Fruit fly (Drosophila melanogaster) whole organism, embryonic: ENCODE measurements around the gene CG13309.

ENCODE experiments used
- ATbp ChIP-seq: fragments of 200-800 bp; sonication (Bioruptor generic); optimal IDR thresholded peaks from 2 replicates; lab custom pipeline; 2017; ENCODE audit warnings: missing biosample characterization, mild to moderate bottlenecking, missing genetic modification characterization, missing genetic modification reagents
- Abd-B ChIP-seq: fragments of 200-800 bp; sonication (Bioruptor generic); optimal IDR thresholded peaks from 2 replicates; lab custom pipeline; 2018; ENCODE audit warnings: missing biosample characterization, mild to moderate bottlenecking, missing genetic modification characterization, moderate library complexity
- Asciz ChIP-seq: fragments of 200-800 bp; sonication (Bioruptor generic); optimal IDR thresholded peaks from 2 replicates; lab custom pipeline; 2017; ENCODE audit warnings: missing biosample characterization, mild to moderate bottlenecking, missing genetic modification characterization, missing genetic modification reagents
- CG11093 ChIP-seq: fragments of 200-800 bp; sonication (Bioruptor generic); IDR thresholded peaks from 3 replicates; pipeline ENCODE4 v1.3.6; 2022; ENCODE audit warnings: missing biosample characterization, missing genetic modification characterization
- CG11456 ChIP-seq: fragments of 200-800 bp; sonication (Bioruptor generic); IDR thresholded peaks from 3 replicates; pipeline ENCODE4 v1.3.6; 2022; ENCODE audit warnings: missing biosample characterization, missing genetic modification characterization
- CG1233 ChIP-seq: fragments of 200-800 bp; sonication (Bioruptor generic); optimal IDR thresholded peaks from 4 replicates; lab custom pipeline; 2018; ENCODE audit warnings: missing biosample characterization, mild to moderate bottlenecking, missing genetic modification characterization
- CG12744 ChIP-seq: fragments of 200-800 bp; sonication (Bioruptor generic); optimal IDR thresholded peaks from 2 replicates; lab custom pipeline; 2016; ENCODE audit warnings: missing biosample characterization, missing genetic modification characterization
- CG13123 ChIP-seq: fragments of 200-800 bp; sonication (Bioruptor generic); optimal IDR thresholded peaks from 2 replicates; lab custom pipeline; 2016; ENCODE audit warnings: missing biosample characterization, missing genetic modification characterization
- CG14710 ChIP-seq: fragments of 200-800 bp; sonication (Bioruptor generic); optimal IDR thresholded peaks from 3 replicates; lab custom pipeline; 2019; ENCODE audit warnings: missing biosample characterization, mild to moderate bottlenecking, missing genetic modification characterization, moderate library complexity
- CG17361 ChIP-seq: fragments of 200-800 bp; sonication (Bioruptor generic); IDR thresholded peaks from 3 replicates; pipeline ENCODE4 v1.3.6; 2022; ENCODE audit warnings: missing biosample characterization, missing genetic modification characterization
- CG17912 ChIP-seq: fragments of 200-800 bp; sonication (Bioruptor generic); optimal IDR thresholded peaks from 2 replicates; lab custom pipeline; 2018; ENCODE audit warnings: missing biosample characterization, mild to moderate bottlenecking, missing genetic modification characterization
- CG1832 ChIP-seq: fragments of 200-800 bp; sonication (Bioruptor generic); optimal IDR thresholded peaks from 2 replicates; lab custom pipeline; 2017; ENCODE audit warnings: missing biosample characterization, mild to moderate bottlenecking, missing genetic modification characterization, inconsistent platforms
- CG3163 ChIP-seq: fragments of 200-800 bp; sonication (Bioruptor generic); optimal IDR thresholded peaks from 3 replicates; lab custom pipeline; 2016; ENCODE audit warnings: missing biosample characterization, missing genetic modification characterization
- CG7987 ChIP-seq: fragments of 200-800 bp; sonication (Bioruptor generic); optimal IDR thresholded peaks from 2 replicates; lab custom pipeline; 2018; ENCODE audit warnings: missing biosample characterization, mild to moderate bottlenecking, missing genetic modification characterization, moderate library complexity
- CG8478 ChIP-seq: fragments of >200 bp; optimal IDR thresholded peaks from 2 replicates; lab custom pipeline; 2018
- CG9609 ChIP-seq: fragments of 200-800 bp; sonication (Bioruptor generic); optimal IDR thresholded peaks from 3 replicates; lab custom pipeline; 2016; ENCODE audit warnings: missing biosample characterization, missing genetic modification characterization
- D19A ChIP-seq: fragments of 200-800 bp; optimal IDR thresholded peaks from 3 replicates; lab custom pipeline; 2019; ENCODE audit warnings: missing biosample characterization, mild to moderate bottlenecking, missing genetic modification characterization, moderate library complexity
- D19B ChIP-seq: fragments of 200-800 bp; sonication (Bioruptor generic); optimal IDR thresholded peaks from 2 replicates; lab custom pipeline; 2017; ENCODE audit warnings: missing biosample characterization, mild to moderate bottlenecking, missing genetic modification characterization
- Drgx ChIP-seq: fragments of 200-800 bp; sonication (Bioruptor generic); IDR thresholded peaks from 2 replicates; pipeline ENCODE4 v1.3.6; 2022; ENCODE audit warnings: missing biosample characterization, missing genetic modification characterization
- Ets65A ChIP-seq: fragments of 200-800 bp; sonication (Bioruptor generic); peaks from one replicate; lab custom pipeline; 2016; ENCODE audit warnings: missing biosample characterization, missing genetic modification characterization
- Gug ChIP-seq: fragments of 200-800 bp; sonication (Bioruptor generic); IDR thresholded peaks from 4 replicates; pipeline ENCODE4 v1.3.6; 2022; ENCODE audit warnings: missing biosample characterization, missing genetic modification characterization
- HLHmδ ChIP-seq: fragments of 200-800 bp; sonication (Bioruptor generic); optimal IDR thresholded peaks from 2 replicates; lab custom pipeline; 2018; ENCODE audit warnings: missing biosample characterization, mild to moderate bottlenecking, missing genetic modification characterization, moderate library complexity
- Mad ChIP-seq: fragments of 200-800 bp; sonication (Bioruptor generic); optimal IDR thresholded peaks from 2 replicates; lab custom pipeline; 2016; ENCODE audit warnings: missing biosample characterization, missing genetic modification characterization
- Med ChIP-seq: fragments of 200-800 bp; sonication (Bioruptor generic); peaks from one replicate; lab custom pipeline; 2016; ENCODE audit warnings: missing biosample characterization, missing genetic modification characterization, mild to moderate bottlenecking, inconsistent platforms, moderate library complexity
- Opbp ChIP-seq: fragments of 200-800 bp; sonication (Bioruptor generic); IDR thresholded peaks from 3 replicates; pipeline ENCODE4 v1.3.6; 2022; ENCODE audit warnings: missing biosample characterization, missing genetic modification characterization; ENCODE audit not compliant: partially characterized antibody
- Side ChIP-seq: fragments of 200-800 bp; sonication (Bioruptor generic); optimal IDR thresholded peaks from 2 replicates; lab custom pipeline; 2016; ENCODE audit warnings: missing biosample characterization, missing genetic modification characterization
- Six4 ChIP-seq: fragments of 200-800 bp; sonication (Bioruptor generic); optimal IDR thresholded peaks from 2 replicates; lab custom pipeline; 2016; ENCODE audit warnings: missing biosample characterization, missing genetic modification characterization
- Vsx1 ChIP-seq: fragments of 200-800 bp; sonication (Bioruptor generic); optimal IDR thresholded peaks from 2 replicates; lab custom pipeline; 2017; ENCODE audit warnings: missing biosample characterization, mild to moderate bottlenecking, missing genetic modification characterization, missing genetic modification reagents
- Xrp1 ChIP-seq: fragments of 200-800 bp; sonication (Bioruptor generic); IDR thresholded peaks from 2 replicates; pipeline ENCODE4 v1.3.6; 2022; ENCODE audit warnings: missing biosample characterization, missing genetic modification characterization
- aop ChIP-seq: fragments of 200-800 bp; sonication (Bioruptor generic); IDR thresholded peaks from 2 replicates; pipeline ENCODE4 v1.3.6; 2022; ENCODE audit warnings: missing biosample characterization, missing genetic modification characterization
- chif ChIP-seq, 2 experiments: fragments of 200-800 bp; sonication (Bioruptor generic); optimal IDR thresholded peaks; 3 replicates each; lab custom pipeline; 2016; ENCODE audit warnings: missing biosample characterization in 2 of 2, missing genetic modification characterization in 2 of 2
- danr ChIP-seq: fragments of 200-800 bp; sonication (Bioruptor generic); IDR thresholded peaks from 2 replicates; pipeline ENCODE4 v1.3.6; 2022; ENCODE audit warnings: missing biosample characterization, missing genetic modification characterization
- dysf ChIP-seq: fragments of 200-800 bp; sonication (Bioruptor generic); IDR thresholded peaks from 3 replicates; pipeline ENCODE4 v1.3.6; 2022; ENCODE audit warnings: missing biosample characterization, missing genetic modification characterization
- ewg ChIP-seq: fragments of 200-800 bp; sonication (Bioruptor generic); optimal IDR thresholded peaks from 3 replicates; lab custom pipeline; 2017; ENCODE audit warnings: mild to moderate bottlenecking, missing biosample characterization, missing genetic modification reagents, missing genetic modification characterization
- fd102C ChIP-seq: fragments of 200-800 bp; sonication (Bioruptor generic); optimal IDR thresholded peaks from 2 replicates; lab custom pipeline; 2018; ENCODE audit warnings: missing biosample characterization, mild to moderate bottlenecking, missing genetic modification characterization, moderate library complexity
- h ChIP-seq: fragments of >200 bp; optimal IDR thresholded peaks from 2 replicates; lab custom pipeline; 2017
- kay ChIP-seq: fragments of 200-800 bp; sonication (Bioruptor generic); optimal IDR thresholded peaks from 2 replicates; lab custom pipeline; 2016; ENCODE audit warnings: missing biosample characterization, missing genetic modification characterization
- ken ChIP-seq: fragments of 200-800 bp; sonication (Bioruptor generic); IDR thresholded peaks from 3 replicates; pipeline ENCODE4 v1.3.6; 2022; ENCODE audit warnings: missing biosample characterization, missing genetic modification characterization
- lbe ChIP-seq: fragments of 200-800 bp; sonication (Bioruptor generic); optimal IDR thresholded peaks from 2 replicates; lab custom pipeline; 2016; ENCODE audit warnings: missing biosample characterization, mild to moderate bottlenecking, missing genetic modification characterization
- p53 ChIP-seq: fragments of 200-800 bp; sonication (Bioruptor generic); optimal IDR thresholded peaks from 2 replicates; lab custom pipeline; 2016; ENCODE audit warnings: missing biosample characterization, missing genetic modification characterization
- pnt ChIP-seq: fragments of 200-800 bp; sonication (Bioruptor generic); optimal IDR thresholded peaks from 3 replicates; lab custom pipeline; 2016; ENCODE audit warnings: missing biosample characterization, missing genetic modification characterization
- row ChIP-seq: fragments of 200-800 bp; sonication (Bioruptor generic); IDR thresholded peaks from 3 replicates; pipeline ENCODE4 v1.3.6; 2022; ENCODE audit warnings: missing biosample characterization, missing genetic modification characterization
- sens ChIP-seq: fragments of 200-800 bp; sonication (Bioruptor generic); peaks from one replicate; lab custom pipeline; 2016; ENCODE audit warnings: missing biosample characterization, missing genetic modification characterization
- so ChIP-seq: fragments of 200-800 bp; sonication (Bioruptor generic); IDR thresholded peaks from 3 replicates; pipeline ENCODE4 v1.3.6; 2022; ENCODE audit warnings: missing biosample characterization, missing genetic modification characterization
- z ChIP-seq: fragments of 200-800 bp; sonication (Bioruptor generic); IDR thresholded peaks from 3 replicates; pipeline ENCODE4 v1.3.6; 2022; ENCODE audit warnings: missing biosample characterization, missing genetic modification characterization

CG13309 gene

dm6 chr3L:8821708-8822660 lies 11.8 kb downstream of the CG13309 start (continued):
- peak; percentile 69 for TF ChIP-seq sens
- TF ChIP-seq Mad (GFP tag; lab: Kevin White, UChicago) = no peak
- TF ChIP-seq row (GFP tag; lab: Robert Waterston, UW) = peak; percentile 29; the same call in 1 of the 3 replicates
- TF ChIP-seq lbe (GFP tag; lab: Kevin White, UChicago) = peak; percentile 85
- peak; percentile 85 for TF ChIP-seq Drgx (GFP tag; lab: Robert Waterston, UW)
- TF ChIP-seq Xrp1 (GFP tag; lab: Robert Waterston, UW) = peak; percentile 45; the same call in 1 of the 2 replicates
- TF ChIP-seq danr (GFP tag; lab: Robert Waterston, UW) = no peak
- TF ChIP-seq dysf = no peak
- no peak for TF ChIP-seq aop (GFP tag; lab: Robert Waterston, UW)
- TF ChIP-seq CG9609 (GFP tag; lab: Kevin White, UChicago) = no peak
- TF ChIP-seq Abd-B = no peak
- 0 out of 3 replicates have a peak, but pooled peaks have one; percentile 15 for TF ChIP-seq CG11093 (GFP tag; lab: Robert Waterston, UW)

dm6 chr3L:8822881-8823435 lies 12.8 kb downstream of the CG13309 start:
- TF ChIP-seq HLHmδ (GFP tag; lab: Kevin White, UChicago) (no peak), Med (GFP tag; lab: Kevin White, UChicago) (peak; percentile 36), Ets65A (GFP tag; lab: Kevin White, UChicago) (peak; percentile 14), Opbp (GFP tag; lab: Robert Waterston, UW) (no peak), CG11456 (GFP tag; lab: Robert Waterston, UW) (0 out of 3 replicates have a peak, but pooled peaks have one; percentile 29)
- TF ChIP-seq, all 482 proteins: peak for 3

dm6 chr3L:8823730-8824374 lies 13.7 kb downstream of the CG13309 start:
- TF ChIP-seq Six4 (GFP tag; lab: Kevin White, UChicago) (peak; percentile 54), p53 (GFP tag; lab: Kevin White, UChicago) (no peak), D19A (tag; lab: Kevin White, UChicago) (no peak), CG3163 (no peak), ewg (GFP tag; lab: Kevin White, UChicago) (no peak), CG7987 (no peak), CG17912 (GFP tag; lab: Kevin White, UChicago) (no peak), CG1233 (GFP tag; lab: Kevin White, UChicago) (no peak), pnt (GFP tag; lab: Kevin White, UChicago) (no peak), chif (GFP tag; optimal IDR thresholded peaks at IDR 0.05; lab: Kevin White, UChicago) (peak; percentile 48 to 64), CG13123 (GFP tag; lab: Kevin White, UChicago) (no peak), Side (GFP tag; lab: Kevin White, UChicago) (peak; percentile 22), CG12744 (GFP tag; lab: Kevin White, UChicago) (no peak), CG17361 (GFP tag; lab: Robert Waterston, UW) (peak; percentile 68; the same call in 2 of the 3 replicates), ATbp (no peak), kay (GFP tag; lab: Kevin White, UChicago) (no peak), Vsx1 (GFP tag; lab: Kevin White, UChicago) (no peak), row (GFP tag; lab: Robert Waterston, UW) (peak; percentile 56), h (lab: Kevin White, UChicago) (no peak), fd102C (GFP tag; lab: Kevin White, UChicago) (no peak), so (peak; percentile 23; the same call in 1 of the 3 replicates), z (GFP tag; lab: Robert Waterston, UW) (peak; percentile 43; the same call in 1 of the 3 replicates), CG8478 (lab: Kevin White, UChicago) (no peak), CG14710 (peak; percentile 52), dysf (peak; percentile 40; the same call in 1 of the 3 replicates), ken (GFP tag; lab: Robert Waterston, UW) (peak; percentile 67; the same call in 2 of the 3 replicates), Gug (GFP tag; lab: Robert Waterston, UW) (peak; percentile 44; the same call in 1 of the 4 replicates), CG1832 (GFP tag; lab: Kevin White, UChicago) (no peak), Asciz (GFP tag; lab: Kevin White, UChicago) (peak; percentile 8), D19B (no peak)
